Worm (Caenorhabditis elegans) whole organism, midembryonic: ENCODE data around the gene F57E7.4.

ENCODE experiments used
- T22C8.4 ChIP-seq: fragments of 200-800 bp; sonication (Bioruptor generic); IDR thresholded peaks from 2 replicates; pipeline ENCODE4 v1.3.6; 2022; ENCODE audit warnings: missing genetic modification characterization, missing compliant biosample characterization
- cog-1 ChIP-seq: sonication (generic microtip); optimal IDR thresholded peaks from 2 replicates; lab custom pipeline; 2016; ENCODE audit warnings: missing genetic modification characterization, missing compliant biosample characterization
- klf-2 ChIP-seq: fragments of 200-800 bp; sonication (Bioruptor generic); conservative IDR thresholded peaks from 2 replicates; pipeline ENCODE4 v1.3.6; 2022; ENCODE audit warnings: missing genetic modification reagents, missing genetic modification characterization, missing compliant biosample characterization
- med-1 ChIP-seq: sonication (generic microtip); optimal IDR thresholded peaks from 2 replicates; lab custom pipeline; 2017; ENCODE audit warnings: missing genetic modification characterization, mild to moderate bottlenecking, missing compliant biosample characterization, antibody characterized with exemption, missing genetic modification reagents; ENCODE audit not compliant: insufficient read depth
- ref-1 ChIP-seq: fragments of 200-800 bp; sonication (Bioruptor generic); conservative IDR thresholded peaks from 2 replicates; pipeline ENCODE4 v1.3.6; 2022; ENCODE audit warnings: missing genetic modification reagents, missing genetic modification characterization, missing compliant biosample characterization

DNA sequence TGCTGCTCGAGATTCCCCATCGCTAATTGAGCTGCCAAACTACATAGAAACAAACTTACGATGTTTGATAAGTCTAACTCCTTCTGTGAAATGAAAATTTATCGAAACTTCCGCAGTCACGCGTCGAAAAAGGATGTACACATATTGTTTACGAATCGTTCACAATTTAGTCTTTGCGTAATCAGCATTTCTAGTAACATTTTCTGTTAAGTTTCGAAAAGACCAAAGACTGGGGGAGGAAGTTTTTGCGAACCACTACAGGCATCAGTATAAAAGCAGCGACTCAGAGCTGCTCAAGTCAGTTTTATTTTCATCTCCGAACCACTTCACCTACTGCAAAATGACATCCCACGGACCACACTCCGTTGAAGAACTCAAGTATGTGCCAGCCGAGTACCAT is 7.4 kb upstream of the F57E7.4 start, which contains the start of gene sqst-4:
- TF ChIP-seq cog-1 (tag; lab: Kevin White, UChicago) (no peak), T22C8.4 (GFP tag; lab: Robert Waterston, UW) (no peak), med-1 (GFP tag; lab: Kevin White, UChicago) (no peak), klf-2 (no peak), ref-1 (GFP tag; lab: Robert Waterston, UW) (no peak)
